Fruit fly (Drosophila melanogaster) whole organism, embryonic: ENCODE measurements around the gene CG43055.

Source experiments
- Ada2b ChIP-seq: fragments of 200-800 bp; sonication (Bioruptor generic); IDR thresholded peaks from 2 replicates; pipeline ENCODE4 v1.3.6; 2022; ENCODE audit warnings: missing biosample characterization, missing genetic modification characterization
- BEAF-32 ChIP-seq: fragments of 200-800 bp; sonication (Bioruptor generic); optimal IDR thresholded peaks from 3 replicates; lab custom pipeline; 2017; ENCODE audit warnings: missing biosample characterization, missing genetic modification characterization, mild to moderate bottlenecking, moderate library complexity, missing genetic modification reagents
- Bdp1 ChIP-seq: fragments of 200-800 bp; sonication (Bioruptor generic); optimal IDR thresholded peaks from 3 replicates; lab custom pipeline; 2016; ENCODE audit warnings: missing biosample characterization, missing genetic modification characterization
- Bgb ChIP-seq: fragments of 200-800 bp; sonication (Bioruptor generic); IDR thresholded peaks from 2 replicates; pipeline ENCODE4 v1.3.6; 2022; ENCODE audit warnings: missing biosample characterization, missing genetic modification characterization; ENCODE audit not compliant: partially characterized antibody
- CG10147 ChIP-seq: fragments of 200-800 bp; sonication (Bioruptor generic); optimal IDR thresholded peaks from 2 replicates; lab custom pipeline; 2019; ENCODE audit warnings: missing biosample characterization, mild to moderate bottlenecking, missing genetic modification characterization, moderate library complexity
- CG10267 ChIP-seq: fragments of 200-800 bp; sonication (Bioruptor generic); optimal IDR thresholded peaks from 2 replicates; lab custom pipeline; 2018; ENCODE audit warnings: missing biosample characterization, mild to moderate bottlenecking, missing genetic modification characterization, moderate library complexity
- CG10979 ChIP-seq: fragments of 200-800 bp; sonication (Bioruptor generic); optimal IDR thresholded peaks from 2 replicates; lab custom pipeline; 2018; ENCODE audit warnings: missing biosample characterization, mild to moderate bottlenecking, missing genetic modification characterization, moderate library complexity
- CG12942 ChIP-seq: fragments of 200-800 bp; sonication (Bioruptor generic); optimal IDR thresholded peaks from 3 replicates; lab custom pipeline; 2016; ENCODE audit warnings: missing biosample characterization, missing genetic modification characterization
- CG14710 ChIP-seq: fragments of 200-800 bp; sonication (Bioruptor generic); optimal IDR thresholded peaks from 3 replicates; lab custom pipeline; 2019; ENCODE audit warnings: missing biosample characterization, mild to moderate bottlenecking, missing genetic modification characterization, moderate library complexity
- CG14860 ChIP-seq: fragments of 200-800 bp; sonication (Bioruptor generic); IDR thresholded peaks from 3 replicates; pipeline ENCODE4 v1.3.6; 2022; ENCODE audit warnings: missing biosample characterization, missing genetic modification characterization; ENCODE audit not compliant: partially characterized antibody
- CG14965 ChIP-seq: fragments of 200-800 bp; sonication (Bioruptor generic); optimal IDR thresholded peaks from 2 replicates; lab custom pipeline; 2016; ENCODE audit warnings: missing biosample characterization, missing genetic modification characterization, borderline replicate concordance
- CG15479 ChIP-seq: fragments of 200-800 bp; sonication (Bioruptor generic); optimal IDR thresholded peaks from 3 replicates; lab custom pipeline; 2019; ENCODE audit warnings: missing biosample characterization, mild to moderate bottlenecking, missing genetic modification characterization, moderate library complexity
- CG1602 ChIP-seq: fragments of 200-800 bp; sonication (Bioruptor generic); optimal IDR thresholded peaks from 3 replicates; lab custom pipeline; 2016; ENCODE audit warnings: missing biosample characterization, missing genetic modification characterization
- CG18262 ChIP-seq: fragments of 200-800 bp; optimal IDR thresholded peaks from 3 replicates; lab custom pipeline; 2019; ENCODE audit warnings: missing biosample characterization, mild to moderate bottlenecking, missing genetic modification characterization, moderate library complexity
- CG18599 ChIP-seq: fragments of 200-800 bp; sonication (Bioruptor generic); optimal IDR thresholded peaks from 3 replicates; lab custom pipeline; 2017; ENCODE audit warnings: missing biosample characterization, missing genetic modification characterization, mild to moderate bottlenecking, moderate library complexity, missing genetic modification reagents
- CG2120 ChIP-seq: fragments of 200-800 bp; sonication (Bioruptor generic); optimal IDR thresholded peaks from 3 replicates; lab custom pipeline; 2016; ENCODE audit warnings: missing biosample characterization, missing genetic modification characterization
- CG33213 ChIP-seq: fragments of 200-800 bp; sonication (Bioruptor generic); optimal IDR thresholded peaks from 3 replicates; lab custom pipeline; 2016; ENCODE audit warnings: missing biosample characterization, missing genetic modification characterization
- CG34224 ChIP-seq: fragments of 200-800 bp; sonication (Bioruptor generic); IDR thresholded peaks from 3 replicates; pipeline ENCODE4 v1.3.6; 2022; ENCODE audit warnings: missing biosample characterization, missing genetic modification characterization; ENCODE audit not compliant: partially characterized antibody
- CG4424 ChIP-seq: fragments of 200-800 bp; sonication (Bioruptor generic); optimal IDR thresholded peaks from 3 replicates; lab custom pipeline; 2016; ENCODE audit warnings: missing biosample characterization, missing genetic modification characterization
- CG6791 ChIP-seq: fragments of 200-800 bp; sonication (Bioruptor generic); IDR thresholded peaks from 3 replicates; pipeline ENCODE4 v1.3.6; 2022; ENCODE audit warnings: missing biosample characterization, missing genetic modification characterization; ENCODE audit not compliant: partially characterized antibody
- CHES-1-like ChIP-seq: fragments of 200-800 bp; sonication (Bioruptor generic); optimal IDR thresholded peaks from 2 replicates; lab custom pipeline; 2016; ENCODE audit warnings: missing biosample characterization, missing genetic modification characterization
- D19A ChIP-seq: fragments of 200-800 bp; optimal IDR thresholded peaks from 3 replicates; lab custom pipeline; 2019; ENCODE audit warnings: missing biosample characterization, mild to moderate bottlenecking, missing genetic modification characterization, moderate library complexity
- D19B ChIP-seq: fragments of 200-800 bp; sonication (Bioruptor generic); optimal IDR thresholded peaks from 2 replicates; lab custom pipeline; 2017; ENCODE audit warnings: missing biosample characterization, mild to moderate bottlenecking, missing genetic modification characterization
- Dbx ChIP-seq: fragments of 200-800 bp; sonication (Bioruptor generic); IDR thresholded peaks from 3 replicates; pipeline ENCODE4 v1.3.6; 2022; ENCODE audit warnings: missing biosample characterization, missing genetic modification characterization
- Doc3 ChIP-seq: fragments of 200-800 bp; sonication (Bioruptor generic); IDR thresholded peaks from 3 replicates; pipeline ENCODE4 v1.3.6; 2022; ENCODE audit warnings: missing biosample characterization, missing genetic modification characterization; ENCODE audit not compliant: partially characterized antibody
- Hey ChIP-seq: fragments of 200-800 bp; sonication (Bioruptor generic); optimal IDR thresholded peaks from 3 replicates; lab custom pipeline; 2018; ENCODE audit warnings: missing biosample characterization, mild to moderate bottlenecking, missing genetic modification characterization
- Hmr ChIP-seq: fragments of 200-800 bp; sonication (Bioruptor generic); optimal IDR thresholded peaks from 3 replicates; lab custom pipeline; 2017; ENCODE audit warnings: mild to moderate bottlenecking, missing biosample characterization, missing genetic modification reagents, missing genetic modification characterization
- amos ChIP-seq: fragments of 200-800 bp; sonication (Bioruptor generic); IDR thresholded peaks from 2 replicates; pipeline ENCODE4 v1.3.6; 2022; ENCODE audit warnings: missing biosample characterization, missing genetic modification characterization; ENCODE audit not compliant: partially characterized antibody
- bbx ChIP-seq: fragments of 200-800 bp; sonication (Bioruptor generic); IDR thresholded peaks from 2 replicates; pipeline ENCODE4 v1.3.6; 2022; ENCODE audit warnings: missing biosample characterization, missing genetic modification characterization; ENCODE audit not compliant: partially characterized antibody
- bcd ChIP-seq: fragments of 200-800 bp; sonication (Bioruptor generic); optimal IDR thresholded peaks from 2 replicates; lab custom pipeline; 2017; ENCODE audit warnings: missing biosample characterization, mild to moderate bottlenecking, missing genetic modification characterization
- bsh ChIP-seq, 2 experiments: fragments of 200-800 bp; sonication (Bioruptor generic); optimal IDR thresholded peaks; 2 replicates each; lab custom pipeline; 2017 to 2018; ENCODE audit warnings: mild to moderate bottlenecking in 2 of 2, missing biosample characterization in 2 of 2, missing genetic modification characterization in 2 of 2, moderate library complexity in 1 of 2
- cad ChIP-seq: fragments of >200 bp; optimal IDR thresholded peaks from 2 replicates; lab custom pipeline; 2017; ENCODE audit warnings: missing biosample characterization, missing genetic modification characterization
- fd3F ChIP-seq: fragments of 200-800 bp; sonication (Bioruptor generic); optimal IDR thresholded peaks from 2 replicates; lab custom pipeline; 2018; ENCODE audit warnings: missing biosample characterization, mild to moderate bottlenecking, missing genetic modification characterization, moderate library complexity
- gem ChIP-seq: fragments of 200-800 bp; sonication (Bioruptor generic); optimal IDR thresholded peaks from 2 replicates; lab custom pipeline; 2019; ENCODE audit warnings: missing biosample characterization, mild to moderate bottlenecking, missing genetic modification characterization, moderate library complexity
- gsb ChIP-seq: fragments of 200-800 bp; sonication (Bioruptor generic); IDR thresholded peaks from 2 replicates; pipeline ENCODE4 v1.3.6; 2022; ENCODE audit warnings: missing biosample characterization, missing genetic modification characterization
- hb ChIP-seq: fragments of 200-800 bp; sonication (Bioruptor generic); IDR thresholded peaks from 3 replicates; pipeline ENCODE4 v1.3.6; 2022; ENCODE audit warnings: missing biosample characterization, missing genetic modification characterization; ENCODE audit not compliant: partially characterized antibody
- kah ChIP-seq: fragments of 200-800 bp; sonication (Bioruptor generic); optimal IDR thresholded peaks from 2 replicates; lab custom pipeline; 2018; ENCODE audit warnings: missing biosample characterization, mild to moderate bottlenecking, missing genetic modification characterization
- knrl ChIP-seq: fragments of 200-800 bp; sonication (Bioruptor generic); IDR thresholded peaks from 3 replicates; pipeline ENCODE4 v1.3.6; 2022; ENCODE audit warnings: missing biosample characterization, missing genetic modification characterization; ENCODE audit not compliant: partially characterized antibody
- lab ChIP-seq: fragments of 200-800 bp; sonication (Bioruptor generic); optimal IDR thresholded peaks from 3 replicates; lab custom pipeline; 2017; ENCODE audit warnings: missing biosample characterization, missing genetic modification characterization, mild to moderate bottlenecking, moderate library complexity, missing genetic modification reagents
- lilli ChIP-seq: fragments of 200-800 bp; sonication (Bioruptor generic); optimal IDR thresholded peaks from 3 replicates; lab custom pipeline; 2016; ENCODE audit warnings: missing biosample characterization, missing genetic modification characterization
- nmo ChIP-seq: fragments of 200-800 bp; sonication (Bioruptor generic); optimal IDR thresholded peaks from 2 replicates; lab custom pipeline; 2018; ENCODE audit warnings: missing biosample characterization, mild to moderate bottlenecking, missing genetic modification characterization, moderate library complexity
- org-1 ChIP-seq: fragments of 200-800 bp; sonication (Bioruptor generic); optimal IDR thresholded peaks from 2 replicates; lab custom pipeline; 2017; ENCODE audit warnings: missing biosample characterization, missing genetic modification characterization
- prd ChIP-seq, 3 experiments: fragments of >200 bp in 2 of 3; fragments of 200-800 bp in 1 of 3; sonication (Bioruptor generic) in 1 of 3; optimal IDR thresholded peaks in 2 of 3; IDR thresholded peaks in 1 of 3; 2 replicates in 2 of 3; 3 replicates in 1 of 3; pipeline versions ENCODE4 v1.3.6 to Lab custom; 2017 to 2022; ENCODE audit warnings: missing biosample characterization in 1 of 3, missing genetic modification characterization in 1 of 3
- sens ChIP-seq: fragments of 200-800 bp; sonication (Bioruptor generic); peaks from one replicate; lab custom pipeline; 2016; ENCODE audit warnings: missing biosample characterization, missing genetic modification characterization
- slbo ChIP-seq: fragments of 200-800 bp; sonication (Bioruptor generic); IDR thresholded peaks from 2 replicates; pipeline ENCODE4 v1.3.6; 2022; ENCODE audit warnings: missing biosample characterization, missing genetic modification characterization
- tap ChIP-seq: fragments of 200-800 bp; optimal IDR thresholded peaks from 3 replicates; lab custom pipeline; 2019; ENCODE audit warnings: missing biosample characterization, mild to moderate bottlenecking, missing genetic modification characterization, moderate library complexity
- tna ChIP-seq: fragments of 200-800 bp; sonication (Bioruptor generic); IDR thresholded peaks from 2 replicates; pipeline ENCODE4 v1.3.6; 2022; ENCODE audit warnings: missing biosample characterization, missing genetic modification characterization; ENCODE audit not compliant: partially characterized antibody
- vnd ChIP-seq: fragments of 200-800 bp; sonication (Bioruptor generic); IDR thresholded peaks from 3 replicates; pipeline ENCODE4 v1.3.6; 2022; ENCODE audit warnings: missing biosample characterization, missing genetic modification characterization; ENCODE audit not compliant: partially characterized antibody

CG43055 gene

dm6 chr2L:4418819-4419218, 7.9 kb downstream of the CG43055 start (continued):
- TF ChIP-seq CG6791 (GFP tag; lab: Robert Waterston, UW) (peak; percentile 77), nmo (no peak), fd3F (no peak), CG4424 (GFP tag; lab: Kevin White, UChicago) (no peak), org-1 (GFP tag; lab: Kevin White, UChicago) (no peak), CHES-1-like (GFP tag; lab: Kevin White, UChicago) (no peak), Bdp1 (GFP tag; lab: Kevin White, UChicago) (peak; percentile 93), BEAF-32 (GFP tag; lab: Kevin White, UChicago) (no peak), tna (GFP tag; lab: Robert Waterston, UW) (peak; percentile 21; the same call in 1 of the 2 replicates), CG14965 (GFP tag; lab: Kevin White, UChicago) (no peak), CG14860 (peak; percentile 59), Doc3 (GFP tag; lab: Robert Waterston, UW) (0 out of 3 replicates have a peak, but pooled peaks have one; percentile 22), amos (GFP tag; lab: Robert Waterston, UW) (peak; percentile 67; the same call in 1 of the 2 replicates), Bgb (GFP tag; lab: Robert Waterston, UW) (peak; percentile 76), hb (GFP tag; lab: Robert Waterston, UW) (peak; percentile 50; the same call in 1 of the 3 replicates), vnd (GFP tag; lab: Robert Waterston, UW) (no peak), tap (tag; lab: Kevin White, UChicago) (no peak), slbo (GFP tag; lab: Robert Waterston, UW) (0 out of 2 replicates have a peak, but pooled peaks have one; percentile 4), CG1602 (GFP tag; lab: Kevin White, UChicago) (no peak), D19A (tag; lab: Kevin White, UChicago) (peak; percentile 22), CG2120 (GFP tag; lab: Kevin White, UChicago) (no peak), knrl (peak; percentile 42; the same call in 1 of the 3 replicates), bsh (GFP tag; optimal IDR thresholded peaks at IDR 0.05; lab: Kevin White, UChicago) (no peak), CG18262 (tag; lab: Kevin White, UChicago) (no peak), bbx (peak; percentile 67), CG34224 (GFP tag; lab: Robert Waterston, UW) (0 out of 3 replicates have a peak, but pooled peaks have one; percentile 35), CG10147 (GFP tag; lab: Kevin White, UChicago) (no peak), CG14710 (tag; lab: Kevin White, UChicago) (no peak), CG33213 (GFP tag; lab: Kevin White, UChicago) (no peak), CG10979 (tag; lab: Kevin White, UChicago) (no peak), bcd (GFP tag; lab: Kevin White, UChicago) (no peak), CG15479 (peak; percentile 24)

dm6 chr2L:4422154-4422553, 11.2 kb downstream of the CG43055 start:
- TF ChIP-seq Hmr (peak; percentile 31), D19B (GFP tag; lab: Kevin White, UChicago) (peak; percentile 66), CG10267 (tag; lab: Kevin White, UChicago) (no peak), lilli (peak; percentile 5), Ada2b (GFP tag; lab: Robert Waterston, UW) (peak; percentile 19; the same call in 1 of the 2 replicates), CG12942 (GFP tag; lab: Kevin White, UChicago) (no peak), Hey (tag; lab: Kevin White, UChicago) (no peak), Dbx (no peak), gsb (GFP tag; lab: Robert Waterston, UW) (0 out of 2 replicates have a peak, but pooled peaks have one; percentile 24), prd (optimal IDR thresholded peaks at IDR 0.05; lab: Kevin White, UChicago) (no peak), prd (GFP tag; IDR thresholded peaks at IDR 0.05; lab: Robert Waterston, UW) (peak; percentile 28; the same call in 1 of the 3 replicates), kah (no peak), CG2120 (GFP tag; lab: Kevin White, UChicago) (peak; percentile 34), cad (GFP tag; lab: Kevin White, UChicago) (no peak), lab (GFP tag; lab: Kevin White, UChicago) (peak; percentile 41), gem (tag; lab: Kevin White, UChicago) (peak; percentile 10), CG18599 (GFP tag; lab: Kevin White, UChicago) (peak; percentile 49), sens (GFP tag; lab: Kevin White, UChicago) (peak; percentile 3)
